Fruit fly (Drosophila melanogaster) whole organism, embryonic: ENCODE results near the gene Pld3.

Experiments used
- CG10274 ChIP-seq: fragments of 200-800 bp; sonication (Bioruptor generic); optimal IDR thresholded peaks from 3 replicates; lab custom pipeline; 2017; ENCODE audit warnings: missing biosample characterization, mild to moderate bottlenecking, missing genetic modification characterization
- CG11504 ChIP-seq: fragments of 200-800 bp; sonication (Bioruptor generic); optimal IDR thresholded peaks from 3 replicates; lab custom pipeline; 2019; ENCODE audit warnings: missing biosample characterization, mild to moderate bottlenecking, missing genetic modification characterization, moderate library complexity
- CG12155 ChIP-seq: fragments of 200-800 bp; sonication (Bioruptor generic); optimal IDR thresholded peaks from 3 replicates; lab custom pipeline; 2016; ENCODE audit warnings: missing biosample characterization, missing genetic modification characterization
- CG12299 ChIP-seq: fragments of 200-800 bp; sonication (Bioruptor generic); optimal IDR thresholded peaks from 2 replicates; lab custom pipeline; 2018; ENCODE audit warnings: missing biosample characterization, mild to moderate bottlenecking, missing genetic modification characterization
- CG13775 ChIP-seq: fragments of 200-800 bp; sonication (Bioruptor generic); optimal IDR thresholded peaks from 3 replicates; lab custom pipeline; 2017; ENCODE audit warnings: missing biosample characterization, mild to moderate bottlenecking, missing genetic modification characterization
- CG14014 ChIP-seq: fragments of 200-800 bp; sonication (Bioruptor generic); IDR thresholded peaks from 2 replicates; pipeline ENCODE4 v1.3.6; 2022; ENCODE audit warnings: missing biosample characterization, missing genetic modification characterization
- CG17186 ChIP-seq: fragments of 200-800 bp; sonication (Bioruptor generic); optimal IDR thresholded peaks from 3 replicates; lab custom pipeline; 2017; ENCODE audit warnings: missing biosample characterization, missing genetic modification reagents, missing genetic modification characterization
- CG17359 ChIP-seq: fragments of 200-800 bp; sonication (Bioruptor generic); optimal IDR thresholded peaks from 3 replicates; lab custom pipeline; 2018; ENCODE audit warnings: missing biosample characterization, mild to moderate bottlenecking, missing genetic modification characterization, moderate library complexity
- CG17612 ChIP-seq: fragments of 200-800 bp; sonication (Bioruptor generic); IDR thresholded peaks from 2 replicates; pipeline ENCODE4 v1.3.6; 2022; ENCODE audit warnings: missing biosample characterization, missing genetic modification characterization
- CG32772 ChIP-seq: fragments of 200-800 bp; sonication (Bioruptor generic); IDR thresholded peaks from 2 replicates; pipeline ENCODE4 v1.3.6; 2022; ENCODE audit warnings: missing biosample characterization, missing genetic modification characterization
- CG3281 ChIP-seq: fragments of 200-800 bp; sonication (Bioruptor generic); optimal IDR thresholded peaks from 3 replicates; lab custom pipeline; 2017; ENCODE audit warnings: missing biosample characterization, mild to moderate bottlenecking, missing genetic modification characterization
- CG3726 ChIP-seq: fragments of 200-800 bp; sonication (Bioruptor generic); IDR thresholded peaks from 3 replicates; pipeline ENCODE4, ENCODE4 v1.3.6; 2022; ENCODE audit warnings: missing biosample characterization, missing genetic modification characterization
- CG4360 ChIP-seq: fragments of 200-800 bp; sonication (Bioruptor generic); IDR thresholded peaks from 2 replicates; pipeline ENCODE4 v1.3.6; 2022; ENCODE audit warnings: missing biosample characterization, missing genetic modification characterization
- CG4404 ChIP-seq: fragments of 200-800 bp; sonication (Bioruptor generic); IDR thresholded peaks from 2 replicates; pipeline ENCODE4 v1.3.6; 2022; ENCODE audit warnings: missing biosample characterization, missing genetic modification characterization
- CG5245 ChIP-seq: fragments of 200-800 bp; sonication (Bioruptor generic); optimal IDR thresholded peaks from 3 replicates; lab custom pipeline; 2016; ENCODE audit warnings: missing biosample characterization, missing genetic modification characterization
- CG6765 ChIP-seq: fragments of 200-800 bp; sonication (Bioruptor generic); optimal IDR thresholded peaks from 3 replicates; lab custom pipeline; 2017; ENCODE audit warnings: missing biosample characterization, mild to moderate bottlenecking, missing genetic modification characterization
- CG7839 ChIP-seq: fragments of 200-800 bp; sonication (Bioruptor generic); optimal IDR thresholded peaks from 3 replicates; lab custom pipeline; 2018; ENCODE audit warnings: missing biosample characterization, mild to moderate bottlenecking, missing genetic modification characterization, moderate library complexity
- CG9215 ChIP-seq: fragments of 200-800 bp; sonication (Bioruptor generic); IDR thresholded peaks from 2 replicates; pipeline ENCODE4 v1.3.6; 2022; ENCODE audit warnings: missing biosample characterization, missing genetic modification characterization
- CG9817 ChIP-seq: fragments of 200-800 bp; sonication (Bioruptor generic); optimal IDR thresholded peaks from 2 replicates; lab custom pipeline; 2018; ENCODE audit warnings: missing biosample characterization, mild to moderate bottlenecking, missing genetic modification characterization, moderate library complexity
- Hand ChIP-seq: fragments of 200-800 bp; sonication (Bioruptor generic); optimal IDR thresholded peaks from 2 replicates; lab custom pipeline; 2017; ENCODE audit warnings: mild to moderate bottlenecking, missing biosample characterization, missing genetic modification reagents, missing genetic modification characterization
- MBD-R2 ChIP-seq: fragments of 200-800 bp; sonication (Bioruptor generic); IDR thresholded peaks from 2 replicates; pipeline ENCODE4 v1.3.6; 2022; ENCODE audit warnings: missing biosample characterization, missing genetic modification characterization
- Med ChIP-seq: fragments of 200-800 bp; sonication (Bioruptor generic); peaks from one replicate; lab custom pipeline; 2016; ENCODE audit warnings: missing biosample characterization, missing genetic modification characterization, mild to moderate bottlenecking, inconsistent platforms, moderate library complexity
- Mrtf ChIP-seq: fragments of 200-800 bp; sonication (Bioruptor generic); IDR thresholded peaks from 3 replicates; pipeline ENCODE4 v1.3.6; 2022; ENCODE audit warnings: missing biosample characterization, missing genetic modification characterization
- NfI ChIP-seq: fragments of 200-800 bp; sonication (Bioruptor generic); optimal IDR thresholded peaks from 3 replicates; lab custom pipeline; 2018; ENCODE audit warnings: missing biosample characterization, mild to moderate bottlenecking, missing genetic modification characterization, moderate library complexity
- Scr ChIP-seq: fragments of 200-800 bp; sonication (Bioruptor generic); IDR thresholded peaks from 2 replicates; pipeline ENCODE4 v1.3.6; 2022; ENCODE audit warnings: missing biosample characterization, missing genetic modification characterization; ENCODE audit not compliant: partially characterized antibody
- Sox102F ChIP-seq: fragments of 200-800 bp; sonication (Bioruptor generic); optimal IDR thresholded peaks from 2 replicates; lab custom pipeline; 2018; ENCODE audit warnings: missing biosample characterization, mild to moderate bottlenecking, missing genetic modification characterization, moderate library complexity
- caup ChIP-seq: fragments of 200-800 bp; sonication (Bioruptor generic); optimal IDR thresholded peaks from 3 replicates; lab custom pipeline; 2017; ENCODE audit warnings: missing biosample characterization, mild to moderate bottlenecking, missing genetic modification characterization, moderate library complexity; ENCODE audit not compliant: severe bottlenecking
- chinmo ChIP-seq: fragments of 200-800 bp; sonication (Bioruptor generic); IDR thresholded peaks from 4 replicates; pipeline ENCODE4 v1.3.6; 2022; ENCODE audit warnings: missing biosample characterization, missing genetic modification characterization; ENCODE audit not compliant: partially characterized antibody
- crp ChIP-seq, 2 experiments: fragments of 200-800 bp; sonication (Bioruptor generic); optimal IDR thresholded peaks; 2 replicates in 1 of 2; 3 replicates in 1 of 2; lab custom pipeline; 2017; ENCODE audit warnings: missing biosample characterization in 2 of 2, missing genetic modification characterization in 2 of 2, mild to moderate bottlenecking in 1 of 2, moderate library complexity in 1 of 2
- ftz-f1 ChIP-seq: fragments of 200-800 bp; sonication (Bioruptor generic); optimal IDR thresholded peaks from 2 replicates; lab custom pipeline; 2016; ENCODE audit warnings: missing biosample characterization, missing genetic modification characterization
- fu2 ChIP-seq: fragments of 200-800 bp; sonication (Bioruptor generic); optimal IDR thresholded peaks from 2 replicates; lab custom pipeline; 2016; ENCODE audit warnings: missing biosample characterization, missing genetic modification characterization
- hkb ChIP-seq, 2 experiments: fragments of 200-800 bp in 1 of 2; fragments of >200 bp in 1 of 2; sonication (Bioruptor generic) in 1 of 2; IDR thresholded peaks in 1 of 2; optimal IDR thresholded peaks in 1 of 2; 2 replicates each; pipeline versions ENCODE4 v1.3.6 to Lab custom; 2017 to 2022; ENCODE audit warnings: missing biosample characterization in 1 of 2, missing genetic modification characterization in 1 of 2
- ken ChIP-seq: fragments of 200-800 bp; sonication (Bioruptor generic); IDR thresholded peaks from 3 replicates; pipeline ENCODE4 v1.3.6; 2022; ENCODE audit warnings: missing biosample characterization, missing genetic modification characterization
- nerfin-2 ChIP-seq: fragments of 200-800 bp; sonication (Bioruptor generic); IDR thresholded peaks from 2 replicates; pipeline ENCODE4 v1.3.6; 2022; ENCODE audit warnings: missing biosample characterization, missing genetic modification characterization; ENCODE audit not compliant: partially characterized antibody
- onecut ChIP-seq: fragments of 200-800 bp; sonication (Bioruptor generic); IDR thresholded peaks from 2 replicates; pipeline ENCODE4 v1.3.6; 2022; ENCODE audit warnings: missing biosample characterization, missing genetic modification characterization
- prd ChIP-seq, 3 experiments: fragments of >200 bp in 2 of 3; fragments of 200-800 bp in 1 of 3; sonication (Bioruptor generic) in 1 of 3; optimal IDR thresholded peaks in 2 of 3; IDR thresholded peaks in 1 of 3; 2 replicates in 2 of 3; 3 replicates in 1 of 3; pipeline versions ENCODE4 v1.3.6 to Lab custom; 2017 to 2022; ENCODE audit warnings: missing biosample characterization in 1 of 3, missing genetic modification characterization in 1 of 3
- sens ChIP-seq: fragments of 200-800 bp; sonication (Bioruptor generic); peaks from one replicate; lab custom pipeline; 2016; ENCODE audit warnings: missing biosample characterization, missing genetic modification characterization
- seq ChIP-seq: fragments of 200-800 bp; sonication (Bioruptor generic); IDR thresholded peaks from 2 replicates; pipeline ENCODE4 v1.3.6; 2022; ENCODE audit warnings: missing biosample characterization, missing genetic modification characterization
- sim ChIP-seq: fragments of 200-800 bp; sonication (Bioruptor generic); IDR thresholded peaks from 2 replicates; pipeline ENCODE4 v1.3.6; 2022; ENCODE audit warnings: missing biosample characterization, missing genetic modification characterization
- stc ChIP-seq: fragments of 200-800 bp; sonication (Bioruptor generic); IDR thresholded peaks from 2 replicates; pipeline ENCODE4 v1.3.6; 2022; ENCODE audit warnings: missing biosample characterization, missing genetic modification characterization
- tgo ChIP-seq: fragments of 200-800 bp; sonication (Bioruptor generic); IDR thresholded peaks from 3 replicates; pipeline ENCODE4 v1.3.6; 2022; ENCODE audit warnings: missing biosample characterization, missing genetic modification characterization
- tio ChIP-seq: fragments of 200-800 bp; sonication (Bioruptor generic); optimal IDR thresholded peaks from 2 replicates; lab custom pipeline; 2017; ENCODE audit warnings: missing biosample characterization, missing genetic modification characterization, inconsistent platforms
- toy ChIP-seq: fragments of 200-800 bp; sonication (Bioruptor generic); IDR thresholded peaks from 2 replicates; pipeline ENCODE4 v1.3.6; 2022; ENCODE audit warnings: missing biosample characterization, missing genetic modification characterization
- trh ChIP-seq: fragments of 200-800 bp; sonication (Bioruptor generic); optimal IDR thresholded peaks from 2 replicates; lab custom pipeline; 2016; ENCODE audit warnings: missing biosample characterization, missing genetic modification characterization
- z ChIP-seq: fragments of 200-800 bp; sonication (Bioruptor generic); IDR thresholded peaks from 3 replicates; pipeline ENCODE4 v1.3.6; 2022; ENCODE audit warnings: missing biosample characterization, missing genetic modification characterization
- zen2 ChIP-seq: fragments of 200-800 bp; sonication (Bioruptor generic); IDR thresholded peaks from 3 replicates; pipeline ENCODE4 v1.3.6; 2022; ENCODE audit warnings: missing biosample characterization, missing genetic modification characterization; ENCODE audit not compliant: partially characterized antibody
- zfh2 ChIP-seq: fragments of 200-800 bp; sonication (Bioruptor generic); optimal IDR thresholded peaks from 2 replicates; lab custom pipeline; 2016; ENCODE audit warnings: missing biosample characterization, missing genetic modification characterization

The Pld3 gene

dm6 chr2L:21168295-21169159 is 9.9 kb downstream of the Pld3 start, which contains the start of the genes mAcon1, CG43345 and CG43346 (continued):
- peak; percentile 87 for TF ChIP-seq CG13775
- peak; percentile 84 for TF ChIP-seq CG12155 (GFP tag; lab: Kevin White, UChicago)
- TF ChIP-seq Med, result peak; percentile 98
- TF ChIP-seq CG11504 (tag; lab: Kevin White, UChicago), result no peak
- TF ChIP-seq toy (GFP tag; lab: Robert Waterston, UW), result 0 out of 2 replicates have a peak, but pooled peaks have one; percentile 30
- no peak; the same call in none of the 2 replicates for TF ChIP-seq onecut
- peak; percentile 53 for TF ChIP-seq ftz-f1 (GFP tag; lab: Kevin White, UChicago)
- TF ChIP-seq CG9817 (tag; lab: Kevin White, UChicago), result peak; percentile 79
- TF ChIP-seq MBD-R2 (GFP tag; lab: Robert Waterston, UW), result peak; percentile 76
- no peak for TF ChIP-seq stc (GFP tag; lab: Robert Waterston, UW)
- peak; percentile 57; the same call in 1 of the 2 replicates for TF ChIP-seq seq
- TF ChIP-seq CG6765, result peak; percentile 27
- TF ChIP-seq NfI, result peak; percentile 86
- TF ChIP-seq CG3726 (GFP tag; lab: Robert Waterston, UW), result no peak
- TF ChIP-seq zfh2, result peak; percentile 94
- TF ChIP-seq zen2 (GFP tag; lab: Robert Waterston, UW), result no peak
- TF ChIP-seq CG4404 (GFP tag; lab: Robert Waterston, UW), result peak; percentile 80
- TF ChIP-seq tio, result no peak
- TF ChIP-seq CG17186 (GFP tag; lab: Kevin White, UChicago), result peak; percentile 93
- peak in 1 of 2 experiments; percentile 80 for TF ChIP-seq crp (GFP tag; optimal IDR thresholded peaks at IDR 0.05; lab: Kevin White, UChicago)
- TF ChIP-seq z (GFP tag; lab: Robert Waterston, UW), result no peak
- peak; percentile 75 for TF ChIP-seq CG14014
- no peak for TF ChIP-seq Scr (GFP tag; lab: Robert Waterston, UW)
- peak; percentile 86 for TF ChIP-seq CG3281
- peak; percentile 53 for TF ChIP-seq CG10274 (GFP tag; lab: Kevin White, UChicago)
- TF ChIP-seq Mrtf (GFP tag; lab: Robert Waterston, UW), result no peak
- TF ChIP-seq Hand (GFP tag; lab: Kevin White, UChicago), result no peak
- 0 out of 2 replicates have a peak, but pooled peaks have one; percentile 33 for TF ChIP-seq CG32772 (GFP tag; lab: Robert Waterston, UW)
- peak; percentile 51 for TF ChIP-seq hkb (optimal IDR thresholded peaks at IDR 0.05; lab: Kevin White, UChicago)
- TF ChIP-seq hkb (GFP tag; IDR thresholded peaks at IDR 0.05; lab: Robert Waterston, UW), result peak; percentile 72
- TF ChIP-seq nerfin-2, result no peak
- peak; percentile 28 for TF ChIP-seq trh (GFP tag; lab: Kevin White, UChicago)
- peak; percentile 98 for TF ChIP-seq sens (GFP tag; lab: Kevin White, UChicago)
- no peak for TF ChIP-seq CG17612 (GFP tag; lab: Robert Waterston, UW)
- TF ChIP-seq CG4360 (GFP tag; lab: Robert Waterston, UW), result no peak
- TF ChIP-seq fu2 (GFP tag; lab: Kevin White, UChicago), result peak; percentile 90
- TF ChIP-seq prd (optimal IDR thresholded peaks at IDR 0.05; lab: Kevin White, UChicago), result no peak
- TF ChIP-seq prd (GFP tag; IDR thresholded peaks at IDR 0.05; lab: Robert Waterston, UW), result peak; percentile 78; the same call in 2 of the 3 replicates
- TF ChIP-seq tgo, result peak; percentile 58
- TF ChIP-seq CG9215 (GFP tag; lab: Robert Waterston, UW), result peak; percentile 83
- no peak for TF ChIP-seq CG7839 (tag; lab: Kevin White, UChicago)
- peak; percentile 7 for TF ChIP-seq CG5245 (GFP tag; lab: Kevin White, UChicago)
- no peak for TF ChIP-seq sim (GFP tag; lab: Robert Waterston, UW)
- TF ChIP-seq Sox102F (GFP tag; lab: Kevin White, UChicago), result no peak
- peak; percentile 64 for TF ChIP-seq CG12299 (tag; lab: Kevin White, UChicago)
- no peak for TF ChIP-seq chinmo (GFP tag; lab: Robert Waterston, UW)
- no peak for TF ChIP-seq CG17359 (tag; lab: Kevin White, UChicago)
- TF ChIP-seq ken (GFP tag; lab: Robert Waterston, UW), result peak; percentile 23; the same call in 1 of the 3 replicates
- TF ChIP-seq caup (GFP tag; lab: Kevin White, UChicago), result no peak
